Fruit fly (Drosophila melanogaster) whole organism, adult: ENCODE results near the gene CG4115.

Source experiments
- CG11617 ChIP-seq: fragments of 200-800 bp; sonication (Bioruptor generic); optimal IDR thresholded peaks from 2 replicates; lab custom pipeline; 2017; ENCODE audit warnings: mild to moderate bottlenecking, missing biosample characterization, missing genetic modification reagents, missing genetic modification characterization
- CG14711 ChIP-seq: fragments of 200-800 bp; sonication (Bioruptor generic); optimal IDR thresholded peaks from 2 replicates; lab custom pipeline; 2018; ENCODE audit warnings: missing biosample characterization, mild to moderate bottlenecking, missing genetic modification characterization, moderate library complexity
- CG33017 ChIP-seq: fragments of 200-800 bp; sonication (Bioruptor generic); optimal IDR thresholded peaks from 2 replicates; lab custom pipeline; 2018; ENCODE audit warnings: missing biosample characterization, mild to moderate bottlenecking, missing genetic modification characterization, moderate library complexity
- CG7045 ChIP-seq: fragments of 200-800 bp; sonication (Bioruptor generic); optimal IDR thresholded peaks from 2 replicates; lab custom pipeline; 2017; ENCODE audit warnings: missing biosample characterization, mild to moderate bottlenecking, missing genetic modification characterization
- CG7101 ChIP-seq: fragments of 200-800 bp; sonication (Bioruptor generic); optimal IDR thresholded peaks from 2 replicates; lab custom pipeline; 2018; ENCODE audit warnings: missing biosample characterization, mild to moderate bottlenecking, missing genetic modification characterization, moderate library complexity
- Crg-1 ChIP-seq: fragments of 200-800 bp; sonication (Bioruptor generic); optimal IDR thresholded peaks from 2 replicates; lab custom pipeline; 2016; ENCODE audit warnings: missing biosample characterization, missing genetic modification characterization
- Hr96 ChIP-seq: fragments of 200-800 bp; sonication (Bioruptor generic); optimal IDR thresholded peaks from 2 replicates; lab custom pipeline; 2016; ENCODE audit warnings: missing biosample characterization, missing genetic modification characterization
- bab1 ChIP-seq: fragments of 200-800 bp; sonication (Bioruptor generic); optimal IDR thresholded peaks from 3 replicates; lab custom pipeline; 2019; ENCODE audit warnings: missing biosample characterization, mild to moderate bottlenecking, missing genetic modification characterization, moderate library complexity
- cic ChIP-seq: fragments of 200-800 bp; sonication (Bioruptor generic); optimal IDR thresholded peaks from 2 replicates; lab custom pipeline; 2017; ENCODE audit warnings: missing biosample characterization, mild to moderate bottlenecking, missing genetic modification characterization, moderate library complexity
- cnc ChIP-seq, 2 experiments: fragments of >200 bp; optimal IDR thresholded peaks; 2 replicates each; lab custom pipeline; 2017
- kay ChIP-seq: fragments of 200-800 bp; sonication (Bioruptor generic); peaks from one replicate; lab custom pipeline; 2016; ENCODE audit warnings: missing biosample characterization, missing genetic modification characterization, borderline replicate concordance
- pad ChIP-seq: fragments of 200-800 bp; sonication (Bioruptor generic); optimal IDR thresholded peaks from 3 replicates; lab custom pipeline; 2017; ENCODE audit warnings: missing biosample characterization, missing genetic modification characterization, mild to moderate bottlenecking, moderate library complexity, missing genetic modification reagents
- tj ChIP-seq: fragments of 200-800 bp; sonication (Bioruptor generic); optimal IDR thresholded peaks from 3 replicates; lab custom pipeline; 2017; ENCODE audit warnings: missing biosample characterization, mild to moderate bottlenecking, missing genetic modification characterization, moderate library complexity
- toe ChIP-seq: fragments of 200-800 bp; sonication (Bioruptor generic); optimal IDR thresholded peaks from 2 replicates; lab custom pipeline; 2016; ENCODE audit warnings: missing biosample characterization, missing genetic modification characterization

- TF ChIP-seq bab1 (GFP tag; lab: Kevin White, UChicago), result no peak
- no peak for TF ChIP-seq CG11617 (GFP tag; lab: Kevin White, UChicago)
- TF ChIP-seq CG33017 (tag; lab: Kevin White, UChicago), result no peak
- TF ChIP-seq pad (GFP tag; lab: Kevin White, UChicago), result no peak
- no peak for TF ChIP-seq tj
- TF ChIP-seq kay, result peak; percentile 88
- peak; percentile 49 for TF ChIP-seq CG7045 (GFP tag; lab: Kevin White, UChicago)
- no peak for TF ChIP-seq toe
- TF ChIP-seq CG7101 (tag; lab: Kevin White, UChicago), result no peak
- peak; percentile 7 for TF ChIP-seq CG14711 (tag; lab: Kevin White, UChicago)
- TF ChIP-seq cic (GFP tag; lab: Kevin White, UChicago), result no peak
- TF ChIP-seq Hr96 (GFP tag; lab: Kevin White, UChicago), result no peak
- TF ChIP-seq cnc (optimal IDR thresholded peaks at IDR 0.05; lab: Kevin White, UChicago), result no peak
- no peak for TF ChIP-seq Crg-1
Observed at dm6 chr3R:12398054-12398453, 38.2 kb downstream of the CG4115 start.
